Worm (Caenorhabditis elegans): ENCODE results near the gene fbxb-108.

ce11 chrII:2802804-2803586 lies 38.2 kb downstream of the fbxb-108 start:
- TF ChIP-seq him-1 (tag; optimal IDR thresholded peaks at IDR 0.05), result no peak
- TF ChIP-seq lir-1 (GFP tag; conservative IDR thresholded peaks at IDR 0.05), result no peak
- no peak for TF ChIP-seq ZK185.1 (tag; optimal IDR thresholded peaks at IDR 0.05; ENCODE audit: poor library complexity, severe bottlenecking)
- TF ChIP-seq F37B4.10 (GFP tag; IDR thresholded peaks at IDR 0.05), result no peak
- TF ChIP-seq snpc-4 (GFP tag; optimal IDR thresholded peaks at IDR 0.05), result no peak
- TF ChIP-seq snpc-4 (tag; optimal IDR thresholded peaks at IDR 0.05), result no peak
- TF ChIP-seq die-1 (tag; optimal IDR thresholded peaks at IDR 0.05), result no peak
- no peak for TF ChIP-seq unc-62 (GFP tag; optimal IDR thresholded peaks at IDR 0.05)
- no peak for TF ChIP-seq nfyb-1 (GFP tag; IDR thresholded peaks at IDR 0.05)

Data from whole organism, young adult.